Worm (Caenorhabditis elegans) whole organism, L4 larva: ENCODE data around the gene K02E2.7.

ENCODE experiments used
- F37D6.2 ChIP-seq: sonication (generic microtip); optimal IDR thresholded peaks from 2 replicates; lab custom pipeline; 2016; ENCODE audit warnings: mild to moderate bottlenecking, missing genetic modification characterization, missing compliant biosample characterization
- F49E8.2 ChIP-seq: sonication (generic microtip); optimal IDR thresholded peaks from 2 replicates; lab custom pipeline; 2016; ENCODE audit warnings: missing compliant biosample characterization, mild to moderate bottlenecking, missing genetic modification characterization, borderline replicate concordance
- R02D3.7 ChIP-seq: fragments of 150-350 bp; sonication (generic microtip); optimal IDR thresholded peaks from 3 replicates; lab custom pipeline; 2014; ENCODE audit warnings: missing biosample characterization, missing genetic modification characterization
- T26A8.4 ChIP-seq: fragments of 200-800 bp; sonication (Bioruptor generic); IDR thresholded peaks from 2 replicates; pipeline ENCODE4 v1.3.6; 2022; ENCODE audit warnings: missing genetic modification characterization, missing compliant biosample characterization
- Y5F2A.4 ChIP-seq: fragments of 200-800 bp; sonication (Bioruptor generic); optimal IDR thresholded peaks from 2 replicates; lab custom pipeline; 2018; ENCODE audit warnings: mild to moderate bottlenecking, missing genetic modification characterization, missing compliant biosample characterization
- ZK546.5 ChIP-seq, 2 experiments: sonication (generic microtip); optimal IDR thresholded peaks; 2 replicates each; lab custom pipeline; 2017; ENCODE audit warnings: missing biosample characterization in 2 of 2, missing genetic modification characterization in 2 of 2
- aha-1 ChIP-seq: fragments of 150-350 bp; peaks from one replicate; lab custom pipeline; 2014; ENCODE audit warnings: missing biosample characterization, missing genetic modification characterization
- ceh-32 ChIP-seq: sonication (generic microtip); optimal IDR thresholded peaks from 2 replicates; lab custom pipeline; 2016; ENCODE audit warnings: mild to moderate bottlenecking, missing genetic modification characterization, missing compliant biosample characterization; ENCODE audit not compliant: poor library complexity
- ceh-62 ChIP-seq: sonication (generic microtip); optimal IDR thresholded peaks from 2 replicates; lab custom pipeline; 2017; ENCODE audit warnings: missing biosample characterization, missing genetic modification characterization
- ceh-82 ChIP-seq: sonication (generic microtip); optimal IDR thresholded peaks from 2 replicates; lab custom pipeline; 2017; ENCODE audit warnings: missing biosample characterization, missing genetic modification characterization
- cey-2 ChIP-seq: sonication (generic microtip); optimal IDR thresholded peaks from 3 replicates; lab custom pipeline; 2017; ENCODE audit warnings: missing genetic modification characterization, mild to moderate bottlenecking, missing compliant biosample characterization, antibody characterized with exemption, borderline replicate concordance; ENCODE audit not compliant: insufficient read depth
- dmd-6 ChIP-seq: fragments of 200-800 bp; sonication (Bioruptor generic); IDR thresholded peaks from 2 replicates; pipeline ENCODE4 v1.3.6; 2022; ENCODE audit warnings: missing genetic modification reagents, missing genetic modification characterization, missing compliant biosample characterization
- dmd-8 ChIP-seq: fragments of 200-800 bp; sonication (Bioruptor generic); IDR thresholded peaks from 2 replicates; pipeline ENCODE4 v1.3.6; 2022; ENCODE audit warnings: missing genetic modification characterization, missing compliant biosample characterization
- dpl-1 ChIP-seq: fragments of 150-350 bp; optimal IDR thresholded peaks from 2 replicates; lab custom pipeline; 2014; ENCODE audit warnings: missing biosample characterization, missing genetic modification reagents, missing genetic modification characterization
- duxl-1 ChIP-seq: sonication (generic microtip); optimal IDR thresholded peaks from 2 replicates; lab custom pipeline; 2016; ENCODE audit warnings: mild to moderate bottlenecking, missing genetic modification characterization, moderate library complexity, missing compliant biosample characterization; ENCODE audit not compliant: poor library complexity
- dve-1 ChIP-seq: sonication (generic microtip); optimal IDR thresholded peaks from 2 replicates; lab custom pipeline; 2017; ENCODE audit warnings: antibody characterized with exemption, mild to moderate bottlenecking, missing genetic modification characterization, missing compliant biosample characterization; ENCODE audit not compliant: insufficient read depth
- fkh-10 ChIP-seq: fragments of 150-350 bp; optimal IDR thresholded peaks from 2 replicates; lab custom pipeline; 2014; ENCODE audit warnings: missing biosample characterization, missing genetic modification reagents, missing genetic modification characterization
- gei-8 ChIP-seq: fragments of 200-800 bp; sonication (Bioruptor generic); optimal IDR thresholded peaks from 2 replicates; lab custom pipeline; 2018; ENCODE audit warnings: mild to moderate bottlenecking, missing genetic modification characterization, missing compliant biosample characterization
- hif-1 ChIP-seq, 2 experiments: sonication (generic microtip); optimal IDR thresholded peaks; 2 replicates each; lab custom pipeline; 2016 to 2017; ENCODE audit warnings: missing compliant biosample characterization in 2 of 2, missing genetic modification characterization in 2 of 2, missing genetic modification reagents in 2 of 2, missing genotype in 2 of 2, mild to moderate bottlenecking in 1 of 2
- hlh-11 ChIP-seq: fragments of 200-800 bp; sonication (Bioruptor generic); optimal IDR thresholded peaks from 2 replicates; lab custom pipeline; 2018; ENCODE audit warnings: mild to moderate bottlenecking, missing genetic modification characterization, missing compliant biosample characterization
- hlh-30 ChIP-seq: sonication (generic microtip); optimal IDR thresholded peaks from 2 replicates; lab custom pipeline; 2017; ENCODE audit warnings: antibody characterized with exemption, mild to moderate bottlenecking, missing genetic modification characterization, missing compliant biosample characterization; ENCODE audit not compliant: insufficient read depth
- lim-7 ChIP-seq: fragments of 200-800 bp; sonication (Bioruptor generic); IDR thresholded peaks from 2 replicates; pipeline ENCODE4 v1.3.6; 2022; ENCODE audit warnings: missing genetic modification characterization, missing compliant biosample characterization
- lin-15B ChIP-seq: fragments of 150-350 bp; sonication (generic microtip); optimal IDR thresholded peaks from 3 replicates; lab custom pipeline; 2014; ENCODE audit warnings: missing biosample characterization, missing genetic modification characterization
- lin-39 ChIP-seq: fragments of 150-350 bp; optimal IDR thresholded peaks from 2 replicates; lab custom pipeline; 2014; ENCODE audit warnings: missing biosample characterization, missing genetic modification reagents, missing genetic modification characterization
- lir-3 ChIP-seq: sonication (generic microtip); optimal IDR thresholded peaks from 2 replicates; lab custom pipeline; 2016; ENCODE audit warnings: mild to moderate bottlenecking, missing genetic modification characterization, missing compliant biosample characterization
- madf-5 ChIP-seq, 2 experiments: fragments of 200-800 bp; sonication (Bioruptor generic); IDR thresholded peaks; 2 replicates each; pipeline ENCODE4 v1.3.6; 2022; ENCODE audit warnings: missing compliant biosample characterization in 2 of 2, missing genetic modification characterization in 2 of 2
- madf-9 ChIP-seq: fragments of 200-800 bp; sonication (Bioruptor generic); conservative IDR thresholded peaks from 2 replicates; pipeline ENCODE4 v1.3.6; 2022; ENCODE audit warnings: missing genetic modification reagents, missing genetic modification characterization, missing compliant biosample characterization
- mdl-1 ChIP-seq, 2 experiments: fragments of 150-350 bp in 1 of 2; sonication (generic microtip) in 1 of 2; optimal IDR thresholded peaks; 2 replicates each; lab custom pipeline; 2014 to 2017; ENCODE audit warnings: missing biosample characterization in 2 of 2, missing genetic modification characterization in 2 of 2
- mdt-29 ChIP-seq: fragments of 200-800 bp; sonication (Bioruptor generic); IDR thresholded peaks from 2 replicates; pipeline ENCODE4 v1.3.6; 2022; ENCODE audit warnings: missing genetic modification reagents, missing genetic modification characterization, missing compliant biosample characterization
- mep-1 ChIP-seq: fragments of 150-350 bp; sonication (generic microtip); optimal IDR thresholded peaks from 3 replicates; lab custom pipeline; 2014; ENCODE audit warnings: missing biosample characterization, missing genetic modification characterization
- mxl-3 ChIP-seq: fragments of 200-800 bp; sonication (Bioruptor generic); optimal IDR thresholded peaks from 2 replicates; lab custom pipeline; 2018; ENCODE audit warnings: mild to moderate bottlenecking, missing genetic modification characterization, missing compliant biosample characterization
- nhr-10 ChIP-seq: fragments of 150-350 bp; optimal IDR thresholded peaks from 2 replicates; lab custom pipeline; 2014; ENCODE audit warnings: missing biosample characterization, missing genetic modification characterization
- nhr-25 ChIP-seq: sonication (generic microtip); optimal IDR thresholded peaks from 2 replicates; lab custom pipeline; 2017; ENCODE audit warnings: missing genetic modification characterization, mild to moderate bottlenecking, missing compliant biosample characterization, antibody characterized with exemption, moderate library complexity, borderline replicate concordance; ENCODE audit not compliant: insufficient read depth
- nhr-28 ChIP-seq: fragments of 150-350 bp; optimal IDR thresholded peaks from 2 replicates; lab custom pipeline; 2014; ENCODE audit warnings: missing biosample characterization, missing genetic modification characterization
- nhr-48 ChIP-seq: sonication (generic microtip); optimal IDR thresholded peaks from 2 replicates; lab custom pipeline; 2016; ENCODE audit warnings: mild to moderate bottlenecking, missing genetic modification characterization, missing compliant biosample characterization
- set-16 ChIP-seq: fragments of 200-800 bp; sonication (Bioruptor generic); IDR thresholded peaks from 2 replicates; pipeline ENCODE4 v1.3.6; 2022; ENCODE audit warnings: missing genetic modification reagents, missing genetic modification characterization, missing compliant biosample characterization
- skn-1 ChIP-seq: fragments of 150-350 bp; optimal IDR thresholded peaks from 2 replicates; lab custom pipeline; 2014; ENCODE audit warnings: missing biosample characterization, missing genetic modification characterization
- snpc-4 ChIP-seq: fragments of 150-350 bp; optimal IDR thresholded peaks from 2 replicates; lab custom pipeline; 2014; ENCODE audit warnings: missing biosample characterization, missing genetic modification characterization
- spr-3 ChIP-seq: fragments of 200-800 bp; sonication (Bioruptor generic); optimal IDR thresholded peaks from 2 replicates; lab custom pipeline; 2018; ENCODE audit warnings: mild to moderate bottlenecking, missing genetic modification characterization, missing compliant biosample characterization
- unc-62 ChIP-seq, 3 experiments: fragments of 150-350 bp in 1 of 3; sonication (generic microtip); optimal IDR thresholded peaks in 2 of 3; peaks in 1 of 3; 1 replicate in 1 of 3; 2 replicates in 2 of 3; lab custom pipeline; 2014 to 2017; ENCODE audit warnings: missing biosample characterization in 3 of 3, missing genetic modification characterization in 3 of 3, missing genetic modification reagents in 3 of 3, missing genotype in 1 of 3
- zag-1 ChIP-seq: fragments of 150-350 bp; optimal IDR thresholded peaks from 2 replicates; lab custom pipeline; 2014; ENCODE audit warnings: missing biosample characterization, missing genetic modification characterization
- zfp-2 ChIP-seq: sonication (generic microtip); optimal IDR thresholded peaks from 2 replicates; lab custom pipeline; 2016; ENCODE audit warnings: mild to moderate bottlenecking, missing genetic modification characterization, missing compliant biosample characterization
- zfp-3 ChIP-seq: fragments of 200-800 bp; sonication (Bioruptor generic); conservative IDR thresholded peaks from 2 replicates; pipeline ENCODE4 v1.3.6; 2022; ENCODE audit warnings: missing genetic modification reagents, missing genetic modification characterization, missing compliant biosample characterization
- zip-11 ChIP-seq: fragments of 200-800 bp; sonication (Bioruptor generic); IDR thresholded peaks from 2 replicates; pipeline ENCODE4 v1.3.6; 2022; ENCODE audit warnings: missing genetic modification characterization, missing compliant biosample characterization
- ztf-7 ChIP-seq: fragments of 150-350 bp; optimal IDR thresholded peaks from 2 replicates; lab custom pipeline; 2014; ENCODE audit warnings: missing biosample characterization, missing genetic modification characterization

K02E2.7 gene

DNA sequence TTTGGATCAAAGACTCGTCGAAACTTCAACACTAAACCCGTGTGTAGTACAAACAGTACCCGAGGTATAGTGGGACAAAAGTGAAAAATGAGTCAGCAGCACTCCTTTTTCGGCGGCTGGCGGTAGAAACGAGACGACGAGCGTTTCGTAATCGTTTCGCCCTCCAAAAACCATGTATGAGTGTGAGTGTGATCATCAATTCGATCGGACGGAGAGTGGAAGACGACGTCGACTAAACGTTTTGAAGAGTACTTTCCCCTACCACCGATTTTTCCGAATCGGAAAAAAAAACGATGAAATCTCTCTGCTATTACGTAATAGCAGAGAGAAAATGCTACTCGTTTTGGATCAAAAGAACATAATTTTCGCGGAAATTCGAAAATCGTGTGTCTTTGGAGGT is 28.6 kb upstream of the K02E2.7 start (continued):
- TF ChIP-seq dpl-1 (GFP tag; lab: Kevin White, UChicago) (no peak), ZK546.5 (tag; optimal IDR thresholded peaks at IDR 0.05; lab: Kevin White, UChicago) (no peak), zag-1 (tag; lab: Kevin White, UChicago) (no peak), F37D6.2 (tag; lab: Kevin White, UChicago) (no peak), fkh-10 (no peak), nhr-25 (tag; lab: Kevin White, UChicago) (peak; percentile 56), hlh-30 (tag; lab: Kevin White, UChicago) (peak; percentile 41), zfp-3 (GFP tag; lab: Robert Waterston, UW) (no peak), F49E8.2 (tag; lab: Kevin White, UChicago) (no peak), R02D3.7 (tag; lab: Kevin White, UChicago) (no peak), dmd-6 (GFP tag; lab: Robert Waterston, UW) (no peak), zfp-2 (no peak), nhr-10 (no peak), lir-3 (tag; lab: Kevin White, UChicago) (no peak), hlh-11 (peak; percentile 9), lin-39 (tag; lab: Kevin White, UChicago) (no peak), duxl-1 (tag; lab: Kevin White, UChicago) (no peak), lim-7 (GFP tag; lab: Robert Waterston, UW) (no peak), nhr-28 (tag; lab: Kevin White, UChicago) (peak; percentile 51), ceh-62 (tag; lab: Kevin White, UChicago) (no peak), madf-5 (GFP tag; IDR thresholded peaks at IDR 0.05; lab: Robert Waterston, UW) (no peak), mxl-3 (GFP tag; lab: Kevin White, UChicago) (peak; percentile 39), mep-1 (tag; lab: Kevin White, UChicago) (peak; percentile 35), nhr-48 (tag; lab: Kevin White, UChicago) (no peak)
- TF ChIP-seq, all 104 proteins: peak for 10

DNA sequence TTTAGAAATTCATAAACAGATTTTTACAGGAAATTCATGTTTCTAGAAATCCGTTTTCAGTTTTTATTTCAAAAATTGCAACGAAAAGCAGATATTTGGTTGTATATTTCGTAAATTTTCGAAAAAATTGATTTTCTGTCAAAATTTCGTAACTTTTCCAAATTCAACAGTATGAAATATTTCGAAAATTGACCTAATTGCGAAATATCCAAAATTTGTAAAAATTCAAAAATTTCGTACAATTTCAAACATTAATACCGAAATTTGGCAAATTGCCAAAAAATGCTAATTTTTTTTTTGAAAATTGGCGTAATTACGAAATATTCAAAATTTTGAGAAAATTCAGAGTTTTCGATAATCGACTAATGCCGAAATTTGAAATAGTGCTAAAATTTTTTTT is 27.1 kb upstream of the K02E2.7 start:
- no peak for TF ChIP-seq snpc-4
- TF ChIP-seq F49E8.2 (tag; lab: Kevin White, UChicago) = no peak
- peak in 1 of 2 experiments; percentile 64 for TF ChIP-seq unc-62 (GFP tag; optimal IDR thresholded peaks at IDR 0.05 in 1 of 2; lab: Kevin White, UChicago)
- TF ChIP-seq unc-62 (tag; optimal IDR thresholded peaks at IDR 0.05; lab: Kevin White, UChicago) = no peak

DNA sequence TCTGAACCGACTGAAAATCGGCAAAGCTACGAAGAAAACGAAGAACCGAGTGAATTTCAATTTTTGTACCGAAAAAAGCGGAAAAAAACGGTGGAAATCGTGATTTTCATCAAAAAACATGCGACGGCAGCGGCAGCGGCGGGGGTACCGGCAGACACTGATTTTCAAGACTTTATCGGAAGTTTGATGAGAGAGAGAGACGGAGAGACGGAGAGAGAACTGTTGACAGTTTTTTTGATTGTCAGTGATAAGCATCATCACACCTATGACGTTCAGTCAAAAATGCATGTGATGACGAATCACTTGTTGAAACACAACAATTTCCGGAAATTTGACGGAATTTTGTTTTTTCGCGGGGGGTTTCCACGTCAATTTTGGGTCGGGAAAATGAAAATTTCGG is 26.6 kb upstream of the K02E2.7 start:
- TF ChIP-seq lin-39 (tag; lab: Kevin White, UChicago) = no peak
- no peak for TF ChIP-seq zfp-3 (GFP tag; lab: Robert Waterston, UW)
- TF ChIP-seq dve-1 (tag; lab: Kevin White, UChicago) = peak; percentile 74
- no peak for TF ChIP-seq zip-11 (GFP tag; lab: Robert Waterston, UW)
- TF ChIP-seq zfp-2 = no peak
- TF ChIP-seq set-16 (GFP tag; lab: Robert Waterston, UW) = peak; percentile 16; the same call in 1 of the 2 replicates
- no peak for TF ChIP-seq F49E8.2 (tag; lab: Kevin White, UChicago)
- no peak for TF ChIP-seq gei-8 (GFP tag; lab: Kevin White, UChicago)
- no peak for TF ChIP-seq ceh-32 (tag; lab: Kevin White, UChicago)
- TF ChIP-seq ceh-82 (tag; lab: Kevin White, UChicago) = no peak
- TF ChIP-seq lin-15B (tag; lab: Kevin White, UChicago) = no peak
- TF ChIP-seq madf-9 (GFP tag; lab: Robert Waterston, UW) = no peak
- peak; percentile 54 for TF ChIP-seq ztf-7
- peak; percentile 74 for TF ChIP-seq nhr-28 (tag; lab: Kevin White, UChicago)
- TF ChIP-seq skn-1 = no peak
- TF ChIP-seq aha-1 (tag; lab: Kevin White, UChicago) = peak; percentile 30
- no peak for TF ChIP-seq Y5F2A.4
- TF ChIP-seq cey-2 = peak; percentile 33
- no peak for TF ChIP-seq mdt-29 (GFP tag; lab: Robert Waterston, UW)
- 0 out of 2 replicates have a peak, but pooled peaks have one; percentile 26 for TF ChIP-seq T26A8.4 (GFP tag; lab: Robert Waterston, UW)
- no peak for TF ChIP-seq duxl-1 (tag; lab: Kevin White, UChicago)
- TF ChIP-seq hif-1 (tag; optimal IDR thresholded peaks at IDR 0.05; lab: Kevin White, UChicago) = peak; percentile 13 to 52
- TF ChIP-seq lir-3 (tag; lab: Kevin White, UChicago) = no peak
- TF ChIP-seq dmd-8 (GFP tag; lab: Robert Waterston, UW) = no peak
- TF ChIP-seq spr-3 (GFP tag; lab: Kevin White, UChicago) = no peak
- TF ChIP-seq R02D3.7 (tag; lab: Kevin White, UChicago) = no peak
- peak in 1 of 2 experiments; percentile 46 for TF ChIP-seq mdl-1 (tag; optimal IDR thresholded peaks at IDR 0.05; lab: Kevin White, UChicago)
- peak; percentile 62 for TF ChIP-seq mxl-3 (GFP tag; lab: Kevin White, UChicago)
